Worm (Caenorhabditis elegans) whole organism, L1 larva: Measurements from ENCODE around the gene hrg-9.
A peak's percentile ranks its signal among the peaks of the same experiment; 100 is the strongest.

ENCODE experiments used
- C16A3.4 ChIP-seq: fragments of 150-350 bp; optimal IDR thresholded peaks from 2 replicates; lab custom pipeline; 2014; ENCODE audit warnings: missing biosample characterization, missing genetic modification characterization
- C34B4.2 ChIP-seq: sonication (generic microtip); optimal IDR thresholded peaks from 2 replicates; lab custom pipeline; 2017; ENCODE audit warnings: mild to moderate bottlenecking, missing genetic modification characterization, missing compliant biosample characterization
- F16B12.6 ChIP-seq: fragments of 150-350 bp; optimal IDR thresholded peaks from 2 replicates; lab custom pipeline; 2014; ENCODE audit warnings: missing biosample characterization, missing genetic modification characterization
- aha-1 ChIP-seq: fragments of 150-350 bp; optimal IDR thresholded peaks from 2 replicates; lab custom pipeline; 2014; ENCODE audit warnings: missing biosample characterization, missing genetic modification characterization
- blmp-1 ChIP-seq: fragments of 150-350 bp; optimal IDR thresholded peaks from 2 replicates; lab custom pipeline; 2014; ENCODE audit warnings: missing biosample characterization, missing genetic modification characterization
- ceh-63 ChIP-seq: fragments of 200-800 bp; sonication (Bioruptor generic); optimal IDR thresholded peaks from 2 replicates; lab custom pipeline; 2018; ENCODE audit warnings: mild to moderate bottlenecking, missing genetic modification characterization, missing compliant biosample characterization
- ceh-82 ChIP-seq, 3 experiments: fragments of 150-350 bp in 1 of 3; sonication (generic microtip) in 2 of 3; optimal IDR thresholded peaks; 2 replicates each; lab custom pipeline; 2014 to 2017; ENCODE audit warnings: missing biosample characterization in 3 of 3, missing genetic modification characterization in 3 of 3
- ceh-88 ChIP-seq: fragments of 200-800 bp; sonication (Bioruptor generic); IDR thresholded peaks from 2 replicates; pipeline ENCODE4 v1.3.6; 2022; ENCODE audit warnings: missing genetic modification characterization, missing compliant biosample characterization
- dpl-1 ChIP-seq, 3 experiments: fragments of 150-350 bp in 2 of 3; sonication (generic microtip) in 1 of 3; optimal IDR thresholded peaks; 2 replicates each; lab custom pipeline; 2014 to 2017; ENCODE audit warnings: missing biosample characterization in 3 of 3, missing genetic modification characterization in 3 of 3, missing genetic modification reagents in 3 of 3
- efl-1 ChIP-seq, 4 experiments: fragments of 150-350 bp; optimal IDR thresholded peaks in 3 of 4; peaks in 1 of 4; 1 replicate in 1 of 4; 2 replicates in 3 of 4; lab custom pipeline; 2014; ENCODE audit warnings: missing biosample characterization in 2 of 4, missing genetic modification characterization in 2 of 4, missing genetic modification reagents in 2 of 4
- elt-3 ChIP-seq, 6 experiments: fragments of 150-350 bp in 1 of 6; sonication (generic microtip); optimal IDR thresholded peaks; 2 replicates each; lab custom pipeline; 2017 to 2018; ENCODE audit warnings: missing biosample characterization in 6 of 6, missing genetic modification characterization in 6 of 6, inconsistent platforms in 1 of 6
- fkh-4 ChIP-seq: sonication (generic microtip); optimal IDR thresholded peaks from 2 replicates; lab custom pipeline; 2016; ENCODE audit warnings: missing compliant biosample characterization, missing genetic modification characterization, borderline replicate concordance
- fkh-8 ChIP-seq: sonication (generic microtip); optimal IDR thresholded peaks from 2 replicates; lab custom pipeline; 2016; ENCODE audit warnings: mild to moderate bottlenecking, missing genetic modification characterization, missing compliant biosample characterization
- grh-1 ChIP-seq: fragments of 200-800 bp; sonication (Bioruptor generic); IDR thresholded peaks from 2 replicates; pipeline ENCODE4 v1.3.6; 2022; ENCODE audit warnings: missing genetic modification reagents, missing genetic modification characterization, missing compliant biosample characterization
- jun-1 ChIP-seq: fragments of 150-350 bp; optimal IDR thresholded peaks from 2 replicates; lab custom pipeline; 2014; ENCODE audit warnings: missing biosample characterization, missing genetic modification reagents, missing genetic modification characterization
- lin-14 ChIP-seq: fragments of 200-800 bp; sonication (Bioruptor generic); optimal IDR thresholded peaks from 2 replicates; lab custom pipeline; 2018; ENCODE audit warnings: mild to moderate bottlenecking, missing genetic modification characterization, moderate library complexity, missing compliant biosample characterization
- lin-35 ChIP-seq, 2 experiments: fragments of 150-350 bp; optimal IDR thresholded peaks; 2 replicates each; lab custom pipeline; 2014; ENCODE audit warnings: missing biosample characterization in 2 of 2, missing genetic modification characterization in 2 of 2, missing genetic modification reagents in 2 of 2
- lsy-2 ChIP-seq, 2 experiments: fragments of 150-350 bp; optimal IDR thresholded peaks; 2 replicates each; lab custom pipeline; 2014; ENCODE audit warnings: missing biosample characterization in 2 of 2, missing genetic modification characterization in 2 of 2
- mab-9 ChIP-seq: fragments of 200-800 bp; sonication (Bioruptor generic); IDR thresholded peaks from 2 replicates; pipeline ENCODE4 v1.3.6; 2022; ENCODE audit warnings: missing genetic modification reagents, missing genetic modification characterization, missing compliant biosample characterization
- mdl-1 ChIP-seq, 2 experiments: fragments of 150-350 bp; optimal IDR thresholded peaks; 2 replicates each; lab custom pipeline; 2014 to 2017; ENCODE audit warnings: missing biosample characterization in 2 of 2, missing genetic modification characterization in 2 of 2, inconsistent platforms in 1 of 2
- mef-2 ChIP-seq: fragments of 150-350 bp; optimal IDR thresholded peaks from 2 replicates; lab custom pipeline; 2014; ENCODE audit warnings: missing biosample characterization, missing genetic modification characterization
- nhr-11 ChIP-seq: fragments of 150-350 bp; optimal IDR thresholded peaks from 2 replicates; lab custom pipeline; 2014; ENCODE audit warnings: missing biosample characterization, missing genetic modification characterization
- nhr-237 ChIP-seq: fragments of 150-350 bp; optimal IDR thresholded peaks from 2 replicates; lab custom pipeline; 2014; ENCODE audit warnings: missing biosample characterization, missing genetic modification characterization
- nhr-47 ChIP-seq: sonication (generic microtip); optimal IDR thresholded peaks from 2 replicates; lab custom pipeline; 2016; ENCODE audit warnings: mild to moderate bottlenecking, missing genetic modification characterization, moderate library complexity, missing compliant biosample characterization
- nhr-71 ChIP-seq: sonication (generic microtip); optimal IDR thresholded peaks from 2 replicates; lab custom pipeline; 2016; ENCODE audit warnings: mild to moderate bottlenecking, missing genetic modification characterization, moderate library complexity, missing compliant biosample characterization
- nhr-76 ChIP-seq: sonication (generic microtip); optimal IDR thresholded peaks from 2 replicates; lab custom pipeline; 2017; ENCODE audit warnings: missing biosample characterization, missing genetic modification characterization
- nhr-77 ChIP-seq: fragments of 150-350 bp; optimal IDR thresholded peaks from 2 replicates; lab custom pipeline; 2014; ENCODE audit warnings: missing biosample characterization, missing genetic modification characterization
- pag-3 ChIP-seq: sonication (generic microtip); optimal IDR thresholded peaks from 2 replicates; lab custom pipeline; 2017; ENCODE audit warnings: missing genetic modification characterization, mild to moderate bottlenecking, missing compliant biosample characterization, antibody characterized with exemption, borderline replicate concordance; ENCODE audit not compliant: insufficient read depth
- rnt-1 ChIP-seq: sonication (generic microtip); optimal IDR thresholded peaks from 2 replicates; lab custom pipeline; 2016; ENCODE audit warnings: mild to moderate bottlenecking, missing genetic modification characterization, moderate library complexity, missing compliant biosample characterization
- skn-1 ChIP-seq: fragments of 150-350 bp; optimal IDR thresholded peaks from 2 replicates; lab custom pipeline; 2014; ENCODE audit warnings: missing biosample characterization, missing genetic modification characterization
- snu-23 ChIP-seq: sonication (generic microtip); optimal IDR thresholded peaks from 2 replicates; lab custom pipeline; 2016; ENCODE audit warnings: missing genetic modification characterization, missing compliant biosample characterization
- sox-4 ChIP-seq: sonication (generic microtip); optimal IDR thresholded peaks from 2 replicates; lab custom pipeline; 2016; ENCODE audit warnings: missing genetic modification characterization, missing compliant biosample characterization
- swsn-7 ChIP-seq: sonication (generic microtip); optimal IDR thresholded peaks from 2 replicates; lab custom pipeline; 2016; ENCODE audit warnings: missing genetic modification characterization, missing compliant biosample characterization
- tbx-2 ChIP-seq: sonication (generic microtip); optimal IDR thresholded peaks from 2 replicates; lab custom pipeline; 2016; ENCODE audit warnings: missing genetic modification characterization, missing compliant biosample characterization
- unc-30 ChIP-seq: sonication (generic microtip); optimal IDR thresholded peaks from 2 replicates; lab custom pipeline; 2017; ENCODE audit warnings: missing biosample characterization, missing genetic modification characterization
- xbp-1 ChIP-seq: sonication (generic microtip); optimal IDR thresholded peaks from 2 replicates; lab custom pipeline; 2016; ENCODE audit warnings: missing genetic modification characterization, missing compliant biosample characterization

The hrg-9 gene

DNA sequence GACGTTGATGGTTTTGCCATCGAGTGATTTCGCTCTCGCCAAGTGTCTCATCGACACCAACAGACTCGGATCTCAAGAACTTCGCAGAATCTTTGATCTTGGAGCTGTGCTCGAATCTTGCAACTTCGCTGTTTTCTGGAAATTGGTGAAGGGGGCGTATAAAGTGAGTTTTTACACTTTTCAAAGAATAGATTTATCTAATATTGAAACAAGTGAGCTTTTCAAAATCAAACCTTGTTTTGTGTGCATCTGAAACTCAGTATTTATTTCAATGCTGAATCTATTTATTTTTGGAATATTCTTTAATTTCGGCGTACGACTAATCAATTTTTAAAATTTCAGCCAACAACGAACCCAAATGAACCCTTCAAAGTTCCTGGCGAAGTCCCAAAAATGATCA lies 8.9 kb downstream of the hrg-9 start:
- TF ChIP-seq efl-1 (optimal IDR thresholded peaks at IDR 0.05; lab: Kevin White, UChicago) (no peak), efl-1 (GFP tag; optimal IDR thresholded peaks at IDR 0.05 in 1 of 2; lab: Kevin White, UChicago) (peak in 1 of 2 experiments; percentile 69), tbx-2 (tag; lab: Kevin White, UChicago) (no peak), ceh-88 (no peak)

DNA sequence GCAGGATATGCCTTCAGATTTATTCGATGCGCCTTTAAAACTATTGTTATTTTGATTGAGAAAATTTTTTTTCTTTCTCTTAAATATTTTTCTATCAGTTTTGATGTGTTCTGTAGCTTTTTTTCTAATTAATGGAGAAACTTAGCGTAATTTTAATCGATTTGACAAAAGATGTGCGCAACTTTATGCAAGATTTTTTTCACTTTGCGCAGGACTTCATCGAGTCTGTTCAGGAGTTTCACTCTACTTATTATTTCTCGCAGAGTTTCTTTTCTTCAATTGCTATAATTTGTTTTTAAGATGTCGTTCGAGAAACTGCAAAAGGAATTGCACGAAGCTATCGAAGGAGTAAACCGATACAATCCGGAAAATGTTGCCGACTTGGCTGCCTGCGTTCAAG lies 9.4 kb downstream of the hrg-9 start, which contains the start of gene eif-3.K:
Gene eif-3.K, plus strand, starts transcription at position 301 of the 400 bp plus-strand sequence.
- TF ChIP-seq mdl-1 (tag; optimal IDR thresholded peaks at IDR 0.05; lab: Kevin White, UChicago) (no peak), pag-3 (no peak), mab-9 (no peak), fkh-4 (tag; lab: Kevin White, UChicago) (no peak), blmp-1 (tag; lab: Kevin White, UChicago) (no peak), C34B4.2 (tag; lab: Kevin White, UChicago) (no peak), elt-3 (tag; optimal IDR thresholded peaks at IDR 0.05; lab: Kevin White, UChicago) (no peak), lin-35 (GFP tag; optimal IDR thresholded peaks at IDR 0.05; lab: Kevin White, UChicago) (no peak), nhr-77 (tag; lab: Kevin White, UChicago) (no peak), F16B12.6 (tag; lab: Kevin White, UChicago) (no peak), sox-4 (tag; lab: Kevin White, UChicago) (no peak)
- TF ChIP-seq, all 84 proteins: peak for 0

DNA sequence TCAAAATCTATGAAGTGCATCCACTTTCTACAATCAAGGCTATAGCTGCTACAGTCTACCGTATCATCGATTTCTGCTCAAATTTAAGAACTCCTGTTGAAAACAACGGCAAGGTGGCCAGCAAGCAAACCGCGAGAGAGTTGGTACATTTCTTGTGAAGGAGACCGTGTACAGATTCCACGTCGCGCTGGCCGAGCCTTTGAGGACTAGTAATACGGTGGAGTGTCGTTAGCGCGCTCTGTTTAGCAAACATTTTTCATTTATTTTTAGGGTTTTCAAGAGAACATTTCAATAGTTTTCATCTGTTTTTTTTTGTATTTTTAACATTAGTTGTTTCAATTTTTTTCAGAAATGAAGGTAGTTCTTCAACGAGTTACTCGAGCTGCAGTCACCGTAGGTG lies 10.9 kb downstream of the hrg-9 start, which contains the start of gene pqn-68:
Gene pqn-68, plus strand, starts transcription at position 350 of the 400 bp plus-strand sequence.
- TF ChIP-seq nhr-237 = no peak
- peak; percentile 30 to 41 for TF ChIP-seq efl-1 (optimal IDR thresholded peaks at IDR 0.05; lab: Kevin White, UChicago)
- TF ChIP-seq efl-1 (GFP tag; optimal IDR thresholded peaks at IDR 0.05 in 1 of 2; lab: Kevin White, UChicago) = peak in 1 of 2 experiments; percentile 18
- TF ChIP-seq nhr-47 (tag; lab: Kevin White, UChicago) = peak; percentile 15
- TF ChIP-seq lin-14 = peak; percentile 32
- no peak for TF ChIP-seq mef-2 (tag; lab: Kevin White, UChicago)
- peak; percentile 49 for TF ChIP-seq rnt-1 (tag; lab: Kevin White, UChicago)
- TF ChIP-seq blmp-1 (tag; lab: Kevin White, UChicago) = peak; percentile 28
- TF ChIP-seq nhr-76 (tag; lab: Kevin White, UChicago) = no peak
- TF ChIP-seq mab-9 = no peak
- no peak for TF ChIP-seq jun-1 (tag; lab: Kevin White, UChicago)
- TF ChIP-seq lin-35 (GFP tag; optimal IDR thresholded peaks at IDR 0.05; lab: Kevin White, UChicago) = peak; percentile 33 to 48
- peak in 1 of 3 experiments; percentile 12 for TF ChIP-seq ceh-82 (tag; optimal IDR thresholded peaks at IDR 0.05; lab: Kevin White, UChicago)
- peak; percentile 1 for TF ChIP-seq swsn-7 (tag; lab: Kevin White, UChicago)
- no peak for TF ChIP-seq ceh-63 (GFP tag; lab: Kevin White, UChicago)
- TF ChIP-seq dpl-1 (GFP tag; optimal IDR thresholded peaks at IDR 0.05; lab: Kevin White, UChicago) = peak in 2 of 3 experiments; percentile 24 to 66
- TF ChIP-seq C16A3.4 = peak; percentile 2
- TF ChIP-seq grh-1 (GFP tag; lab: Robert Waterston, UW) = no peak
- TF ChIP-seq lsy-2 (tag; optimal IDR thresholded peaks at IDR 0.05; lab: Kevin White, UChicago) = peak; percentile 26 to 56
- no peak for TF ChIP-seq skn-1
- no peak for TF ChIP-seq unc-30
- peak; percentile 33 for TF ChIP-seq xbp-1 (tag; lab: Kevin White, UChicago)
- TF ChIP-seq aha-1 (tag; lab: Kevin White, UChicago) = no peak
- no peak for TF ChIP-seq fkh-8 (tag; lab: Kevin White, UChicago)
- TF ChIP-seq nhr-71 = peak; percentile 30
- TF ChIP-seq snu-23 (GFP tag; lab: Kevin White, UChicago) = peak; percentile 43
- no peak for TF ChIP-seq nhr-11
